Fruit fly (Drosophila melanogaster) S2 (cell line): ENCODE results near the gene cnir.

Experiments
- CG8478 ChIP-seq: fragments of >200 bp; optimal IDR thresholded peaks from 2 replicates; lab custom pipeline; 2018
- CTCF ChIP-seq, 2 experiments: fragments of >200 bp; optimal IDR thresholded peaks; 2 replicates each; lab custom pipeline; 2018

DNA sequence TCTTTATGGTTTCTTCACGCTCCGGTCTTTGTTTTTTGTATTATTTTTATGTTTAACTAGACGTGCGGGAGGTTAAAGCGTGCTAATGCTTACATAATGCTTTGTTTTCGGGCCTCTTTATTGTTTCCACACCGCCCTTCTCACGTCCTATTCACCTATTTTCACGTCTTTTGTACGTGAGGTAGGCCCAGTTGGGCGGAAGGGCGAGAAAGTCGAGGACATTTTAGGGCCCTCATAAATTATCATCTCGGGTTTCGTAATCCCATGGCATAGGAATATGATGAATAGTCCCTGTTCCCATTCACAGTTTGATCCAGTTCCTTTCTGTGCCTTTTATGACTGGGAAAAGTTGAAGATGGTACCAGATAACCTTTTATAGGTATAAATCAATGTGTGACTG is 34.1 kb downstream of the cnir start:
- no peak for TF ChIP-seq CTCF (optimal IDR thresholded peaks at IDR 0.05; lab: Kevin White, UChicago)
- TF ChIP-seq CG8478 (lab: Kevin White, UChicago) = no peak
